Worm (Caenorhabditis elegans): Measurements from ENCODE around the gene col-180.

- TF ChIP-seq nhr-237 (tag; optimal IDR thresholded peaks at IDR 0.05) (no peak), nhr-77 (tag; optimal IDR thresholded peaks at IDR 0.05) (no peak), ceh-82 (tag; optimal IDR thresholded peaks at IDR 0.05) (no peak), aly-2 (tag; optimal IDR thresholded peaks at IDR 0.05) (no peak), elt-2 (tag; optimal IDR thresholded peaks at IDR 0.05) (no peak), unc-39 (tag; optimal IDR thresholded peaks at IDR 0.05) (no peak), lin-39 (tag; optimal IDR thresholded peaks at IDR 0.05) (no peak), nhr-23 (tag; optimal IDR thresholded peaks at IDR 0.05) (no peak), tbx-2 (tag; optimal IDR thresholded peaks at IDR 0.05) (no peak), ceh-9 (tag; optimal IDR thresholded peaks at IDR 0.05) (no peak), nfya-1 (tag; optimal IDR thresholded peaks at IDR 0.05; ENCODE audit: insufficient read depth) (no peak)
Measured at ce11 chrX:11720058-11720457, 8.0 kb upstream of the col-180 start.
